Worm (Caenorhabditis elegans) whole organism, mixed stage, embryonic: ENCODE data around the gene zfp-3.

Source experiments
- M03D4.4 ChIP-seq: sonication (generic microtip); optimal IDR thresholded peaks from 2 replicates; lab custom pipeline; 2017; ENCODE audit warnings: mild to moderate bottlenecking, missing genetic modification characterization, missing compliant biosample characterization
- blmp-1 ChIP-seq: fragments of 150-350 bp; optimal IDR thresholded peaks from 2 replicates; lab custom pipeline; 2014; ENCODE audit warnings: missing biosample characterization, missing genetic modification characterization
- ces-1 ChIP-seq: fragments of 150-350 bp; optimal IDR thresholded peaks from 2 replicates; lab custom pipeline; 2014; ENCODE audit warnings: missing biosample characterization, missing genetic modification reagents, missing genetic modification characterization
- lin-32 ChIP-seq: fragments of 200-800 bp; sonication (Bioruptor generic); optimal IDR thresholded peaks from 2 replicates; lab custom pipeline; 2018; ENCODE audit warnings: mild to moderate bottlenecking, missing genetic modification characterization, missing compliant biosample characterization
- lsy-2 ChIP-seq: fragments of 150-350 bp; optimal IDR thresholded peaks from 2 replicates; lab custom pipeline; 2014; ENCODE audit warnings: missing biosample characterization, missing genetic modification characterization
- mab-5 ChIP-seq: fragments of 150-350 bp; optimal IDR thresholded peaks from 2 replicates; lab custom pipeline; 2014; ENCODE audit warnings: missing biosample characterization, missing genetic modification characterization
- nhr-28 ChIP-seq: fragments of 150-350 bp; optimal IDR thresholded peaks from 2 replicates; lab custom pipeline; 2014; ENCODE audit warnings: missing biosample characterization, missing genetic modification characterization
- sem-2 ChIP-seq: fragments of 200-800 bp; sonication (Bioruptor generic); optimal IDR thresholded peaks from 2 replicates; lab custom pipeline; 2018; ENCODE audit warnings: mild to moderate bottlenecking, missing genetic modification characterization, missing compliant biosample characterization
- snpc-4 ChIP-seq: fragments of 150-350 bp; optimal IDR thresholded peaks from 2 replicates; lab custom pipeline; 2014; ENCODE audit warnings: missing biosample characterization, missing genetic modification characterization
- unc-62 ChIP-seq: fragments of 150-350 bp; optimal IDR thresholded peaks from 2 replicates; lab custom pipeline; 2014; ENCODE audit warnings: missing biosample characterization, missing genetic modification reagents, missing genetic modification characterization
- ztf-11 ChIP-seq: fragments of 150-350 bp; optimal IDR thresholded peaks from 2 replicates; lab custom pipeline; 2014; ENCODE audit warnings: missing biosample characterization, missing genetic modification characterization

DNA sequence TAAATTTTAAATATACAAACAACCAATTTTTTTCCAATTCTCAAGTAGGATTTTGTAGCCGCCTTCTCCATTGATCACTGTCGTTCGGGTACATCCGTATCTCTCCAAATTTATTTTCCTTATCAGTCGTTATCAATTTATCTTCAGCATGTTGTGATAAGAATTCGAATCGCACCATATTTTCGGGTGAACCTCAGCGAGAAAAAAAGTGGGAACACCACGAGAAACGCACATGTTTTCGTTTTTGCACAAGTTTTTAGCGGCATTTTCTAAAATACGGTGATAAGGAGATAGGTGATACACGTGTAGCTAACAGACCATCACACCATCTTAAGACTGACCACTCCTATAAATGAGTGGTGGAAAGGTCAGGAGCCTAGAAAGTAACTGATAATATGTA lies 31.5 kb upstream of the zfp-3 start:
- TF ChIP-seq snpc-4 = no peak
- no peak for TF ChIP-seq ztf-11 (tag; lab: Kevin White, UChicago)
- no peak for TF ChIP-seq lsy-2 (tag; lab: Kevin White, UChicago)
- no peak for TF ChIP-seq lin-32
- no peak for TF ChIP-seq unc-62 (GFP tag; lab: Kevin White, UChicago)
- TF ChIP-seq nhr-28 (tag; lab: Kevin White, UChicago) = no peak
- no peak for TF ChIP-seq blmp-1 (tag; lab: Kevin White, UChicago)
- TF ChIP-seq sem-2 (GFP tag; lab: Kevin White, UChicago) = no peak
- TF ChIP-seq mab-5 = no peak
- no peak for TF ChIP-seq ces-1 (GFP tag; lab: Kevin White, UChicago)
- TF ChIP-seq M03D4.4 = no peak
